Worm (Caenorhabditis elegans): ENCODE results near the gene ell-1.

Gene ell-1

DNA sequence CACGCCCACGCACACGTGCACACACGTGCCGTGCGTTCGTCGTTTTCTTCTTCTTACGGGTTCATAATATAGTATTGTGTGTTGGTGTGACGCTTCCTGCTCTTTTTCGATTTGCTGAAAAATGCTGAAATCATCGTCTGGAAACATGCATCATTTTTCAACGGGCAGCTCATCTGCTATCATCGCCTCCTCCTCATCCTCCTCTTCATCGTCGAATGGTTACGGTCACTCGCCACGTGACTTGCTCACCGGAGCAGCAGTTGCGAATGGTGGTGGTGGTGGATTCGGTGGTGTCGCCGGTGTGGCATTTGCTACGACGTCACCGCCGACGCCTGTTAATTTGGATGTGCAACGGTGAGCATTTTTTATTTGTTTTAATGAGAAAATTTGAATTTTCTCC, 14.5 kb downstream of the ell-1 start:
- TF ChIP-seq ceh-79 (tag; optimal IDR thresholded peaks at IDR 0.05): no peak
- peak; percentile 20 for TF ChIP-seq ztf-26 (tag; optimal IDR thresholded peaks at IDR 0.05)
- TF ChIP-seq K12H6.12 (tag; optimal IDR thresholded peaks at IDR 0.05): no peak
- TF ChIP-seq F57A8.1 (GFP tag; optimal IDR thresholded peaks at IDR 0.05): no peak
- TF ChIP-seq hsf-1 (GFP tag; IDR thresholded peaks at IDR 0.05): no peak
- TF ChIP-seq repo-1 (tag; optimal IDR thresholded peaks at IDR 0.05): peak; percentile 7
- TF ChIP-seq gei-17 (GFP tag; optimal IDR thresholded peaks at IDR 0.05): no peak
- no peak; the same call in 1 of the 2 replicates for TF ChIP-seq mcd-1 (GFP tag; IDR thresholded peaks at IDR 0.05)
- TF ChIP-seq Y53G8AR.9 (GFP tag; conservative IDR thresholded peaks at IDR 0.05): no peak
- TF ChIP-seq lir-1 (GFP tag; conservative IDR thresholded peaks at IDR 0.05): no peak
- TF ChIP-seq F39B2.1 (GFP tag; IDR thresholded peaks at IDR 0.05): no peak
- TF ChIP-seq ccch-3 (GFP tag; optimal IDR thresholded peaks at IDR 0.05): no peak
- peak; percentile 58; the same call in 1 of the 2 replicates for TF ChIP-seq zfh-2 (GFP tag; conservative IDR thresholded peaks at IDR 0.05)
- peak; percentile 17 for TF ChIP-seq chd-7 (tag; optimal IDR thresholded peaks at IDR 0.05)
- no peak for TF ChIP-seq F23B12.7 (tag; optimal IDR thresholded peaks at IDR 0.05; ENCODE audit: insufficient read depth)
- TF ChIP-seq sdz-38 (tag; optimal IDR thresholded peaks at IDR 0.05): no peak
- TF ChIP-seq ZK185.1 (tag; optimal IDR thresholded peaks at IDR 0.05; ENCODE audit: poor library complexity, severe bottlenecking): no peak
- no peak for TF ChIP-seq ama-1 (optimal IDR thresholded peaks at IDR 0.05)
- TF ChIP-seq ama-1 (GFP tag; optimal IDR thresholded peaks at IDR 0.05): no peak
- no peak for TF ChIP-seq unc-62 (GFP tag; optimal IDR thresholded peaks at IDR 0.05)
- TF ChIP-seq fkh-3 (tag; optimal IDR thresholded peaks at IDR 0.05): no peak
- no peak for TF ChIP-seq snpc-1.1 (tag; optimal IDR thresholded peaks at IDR 0.05; ENCODE audit: insufficient read depth)
- TF ChIP-seq B0019.2 (GFP tag; conservative IDR thresholded peaks at IDR 0.05): no peak
- TF ChIP-seq madf-8 (GFP tag; conservative IDR thresholded peaks at IDR 0.05): no peak
- TF ChIP-seq let-526 (GFP tag; IDR thresholded peaks at IDR 0.05): no peak
- TF ChIP-seq egl-44 (GFP tag; IDR thresholded peaks at IDR 0.05): 0 out of 2 replicates have a peak, but pooled peaks have one; percentile 51
- TF ChIP-seq F49E8.2 (tag; optimal IDR thresholded peaks at IDR 0.05; ENCODE audit: insufficient read depth): no peak
- peak; percentile 5 for TF ChIP-seq ztf-22 (GFP tag; optimal IDR thresholded peaks at IDR 0.05)
- TF ChIP-seq attf-3 (GFP tag; conservative IDR thresholded peaks at IDR 0.05): no peak
- TF ChIP-seq cebp-1 (GFP tag; IDR thresholded peaks at IDR 0.05): no peak
- peak; percentile 28 for TF ChIP-seq cebp-1 (tag; optimal IDR thresholded peaks at IDR 0.05)
- TF ChIP-seq rec-8 (tag; optimal IDR thresholded peaks at IDR 0.05): no peak
- no peak for TF ChIP-seq unc-130 (GFP tag; optimal IDR thresholded peaks at IDR 0.05)
- no peak for TF ChIP-seq snpc-1.3 (tag; optimal IDR thresholded peaks at IDR 0.05; ENCODE audit: insufficient read depth)
- TF ChIP-seq attf-5 (GFP tag; optimal IDR thresholded peaks at IDR 0.05): peak; percentile 10
- TF ChIP-seq rcor-1 (GFP tag; IDR thresholded peaks at IDR 0.05): no peak
- no peak for TF ChIP-seq atf-7 (tag; optimal IDR thresholded peaks at IDR 0.05)
- TF ChIP-seq Y53F4B.3 (GFP tag; IDR thresholded peaks at IDR 0.05): no peak
- 0 out of 2 replicates have a peak, but pooled peaks have one; percentile 36 for TF ChIP-seq dox-1 (GFP tag; IDR thresholded peaks at IDR 0.05)
- no peak for TF ChIP-seq dpl-1 (GFP tag; optimal IDR thresholded peaks at IDR 0.05)
- no peak for TF ChIP-seq F22D6.2 (tag; optimal IDR thresholded peaks at IDR 0.05)
- TF ChIP-seq Y95B8A.8 (GFP tag; IDR thresholded peaks at IDR 0.05): 0 out of 2 replicates have a peak, but pooled peaks have one; percentile 20
- no peak for TF ChIP-seq lin-35 (GFP tag; optimal IDR thresholded peaks at IDR 0.05)
- peak; percentile 6 for TF ChIP-seq tbp1 (GFP tag; optimal IDR thresholded peaks at IDR 0.05)
- no peak for TF ChIP-seq ztf-18 (tag; optimal IDR thresholded peaks at IDR 0.05)
- no peak for TF ChIP-seq madf-6 (GFP tag; IDR thresholded peaks at IDR 0.05)
- 0 out of 2 replicates have a peak, but pooled peaks have one; percentile 12 for TF ChIP-seq madf-3 (GFP tag; IDR thresholded peaks at IDR 0.05)
